Fruit fly (Drosophila melanogaster): ENCODE results near the gene Nt5a.
A peak's percentile ranks its signal among the peaks of the same experiment; 100 is the strongest.

The Nt5a gene

DNA sequence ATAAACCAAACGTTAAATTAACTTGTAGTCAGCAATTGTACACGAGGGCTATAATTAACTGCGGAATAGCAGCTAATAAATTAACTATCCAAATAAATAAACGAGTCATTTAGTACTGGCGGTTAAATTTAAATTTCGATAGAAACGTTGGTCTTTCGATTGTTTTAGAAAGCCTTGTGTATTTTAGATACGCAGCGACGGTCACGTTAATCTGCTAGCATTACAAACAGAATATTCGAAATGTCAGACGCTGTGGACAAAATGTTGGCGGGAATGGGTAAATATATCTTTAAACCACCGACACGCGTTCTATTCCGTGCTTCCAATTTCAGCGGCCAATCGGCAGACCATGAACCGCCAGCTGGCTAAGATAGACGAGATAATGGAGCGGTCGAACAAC is 24.3 kb upstream of the Nt5a start, which contains the start of gene msd1:
Gene msd1, plus strand, starts transcription at position 203 of the 400 bp plus-strand sequence.
- TF ChIP-seq CG32264 (GFP tag; optimal IDR thresholded peaks at IDR 0.05): no peak
- TF ChIP-seq HLH106 (tag; optimal IDR thresholded peaks at IDR 0.05): no peak
- no peak for TF ChIP-seq Rel (GFP tag; optimal IDR thresholded peaks at IDR 0.05)
- no peak for TF ChIP-seq Rel (tag; optimal IDR thresholded peaks at IDR 0.05)
- TF ChIP-seq h (GFP tag; optimal IDR thresholded peaks at IDR 0.05): no peak

DNA sequence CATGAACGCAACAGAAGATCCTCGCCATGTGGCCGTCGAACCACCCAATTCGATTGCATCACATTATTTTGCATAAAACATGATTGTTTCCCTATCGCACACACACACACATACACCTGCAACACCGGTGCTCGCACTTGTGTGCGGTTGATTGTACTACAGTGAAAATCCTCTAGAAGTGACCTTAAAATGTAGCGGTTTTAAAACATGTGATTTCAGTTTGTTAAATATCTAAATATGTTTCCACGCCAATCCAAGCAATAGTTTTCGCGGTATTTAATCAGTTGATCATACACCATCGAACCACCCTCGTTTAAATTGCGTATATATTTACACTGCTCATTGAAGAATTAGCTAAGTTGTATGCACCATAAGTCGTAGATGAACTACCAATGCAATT is 23.2 kb upstream of the Nt5a start:
- no peak for TF ChIP-seq OdsH (GFP tag; optimal IDR thresholded peaks at IDR 0.05)
- no peak for TF ChIP-seq pan (optimal IDR thresholded peaks at IDR 0.05)
- no peak for TF ChIP-seq Mio (GFP tag; optimal IDR thresholded peaks at IDR 0.05)
- no peak for TF ChIP-seq N (GFP tag; optimal IDR thresholded peaks at IDR 0.05)
- TF ChIP-seq h (GFP tag; optimal IDR thresholded peaks at IDR 0.05): no peak
- TF ChIP-seq foxo (GFP tag; optimal IDR thresholded peaks at IDR 0.05): peak in 1 of 2 experiments; percentile 31
- TF ChIP-seq ey (GFP tag; optimal IDR thresholded peaks at IDR 0.05): peak; percentile 23

DNA sequence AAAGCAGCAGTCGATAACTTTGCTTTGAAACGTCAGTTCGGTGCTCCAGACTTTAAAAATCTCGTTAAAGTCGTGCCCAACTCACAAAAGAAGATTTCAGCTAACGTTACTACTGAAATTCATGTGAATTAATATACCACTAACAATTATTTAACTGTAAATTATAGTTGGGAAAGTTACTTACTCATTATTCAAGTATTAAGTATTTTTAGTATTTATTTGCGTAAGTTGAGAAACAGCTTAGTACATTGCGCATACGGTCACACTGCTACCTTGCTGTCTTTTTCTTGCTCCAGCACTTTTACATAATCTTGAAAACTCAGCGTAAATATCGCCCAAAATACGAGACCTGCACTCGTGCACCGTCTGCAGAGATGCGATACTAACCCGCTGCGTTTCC is 22.5 kb upstream of the Nt5a start, which contains the start of gene ND-ACP:
Gene ND-ACP, plus strand, starts transcription at position 226 of the 400 bp plus-strand sequence.
- TF ChIP-seq sage (GFP tag; optimal IDR thresholded peaks at IDR 0.05) (no peak), rgr (GFP tag; optimal IDR thresholded peaks at IDR 0.05) (no peak), Sp1 (GFP tag; optimal IDR thresholded peaks at IDR 0.05) (no peak), Hr78 (GFP tag; optimal IDR thresholded peaks at IDR 0.05) (no peak), dmrt93B (GFP tag; optimal IDR thresholded peaks at IDR 0.05) (no peak), Rel (GFP tag; optimal IDR thresholded peaks at IDR 0.05) (no peak), Rel (tag; optimal IDR thresholded peaks at IDR 0.05) (no peak)

DNA sequence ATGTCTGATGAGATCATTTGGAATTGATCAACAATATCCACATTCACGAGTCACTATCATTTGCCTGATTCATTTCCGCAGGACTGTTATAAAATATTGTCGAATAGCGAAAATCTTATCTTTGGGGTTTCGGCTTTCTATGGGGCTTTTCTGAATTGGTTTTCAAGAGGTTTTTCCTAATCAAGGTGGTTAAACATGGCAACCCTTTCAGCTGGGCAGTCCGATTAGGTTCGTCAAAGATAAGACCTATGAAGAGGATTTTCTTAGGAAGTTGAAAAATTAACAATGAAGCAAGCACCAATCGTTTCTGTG is 18.4 kb upstream of the Nt5a start:
- TF ChIP-seq woc (GFP tag; optimal IDR thresholded peaks at IDR 0.05) (no peak), Rel (GFP tag; optimal IDR thresholded peaks at IDR 0.05) (no peak), Rel (tag; optimal IDR thresholded peaks at IDR 0.05) (peak; percentile 73)

DNA sequence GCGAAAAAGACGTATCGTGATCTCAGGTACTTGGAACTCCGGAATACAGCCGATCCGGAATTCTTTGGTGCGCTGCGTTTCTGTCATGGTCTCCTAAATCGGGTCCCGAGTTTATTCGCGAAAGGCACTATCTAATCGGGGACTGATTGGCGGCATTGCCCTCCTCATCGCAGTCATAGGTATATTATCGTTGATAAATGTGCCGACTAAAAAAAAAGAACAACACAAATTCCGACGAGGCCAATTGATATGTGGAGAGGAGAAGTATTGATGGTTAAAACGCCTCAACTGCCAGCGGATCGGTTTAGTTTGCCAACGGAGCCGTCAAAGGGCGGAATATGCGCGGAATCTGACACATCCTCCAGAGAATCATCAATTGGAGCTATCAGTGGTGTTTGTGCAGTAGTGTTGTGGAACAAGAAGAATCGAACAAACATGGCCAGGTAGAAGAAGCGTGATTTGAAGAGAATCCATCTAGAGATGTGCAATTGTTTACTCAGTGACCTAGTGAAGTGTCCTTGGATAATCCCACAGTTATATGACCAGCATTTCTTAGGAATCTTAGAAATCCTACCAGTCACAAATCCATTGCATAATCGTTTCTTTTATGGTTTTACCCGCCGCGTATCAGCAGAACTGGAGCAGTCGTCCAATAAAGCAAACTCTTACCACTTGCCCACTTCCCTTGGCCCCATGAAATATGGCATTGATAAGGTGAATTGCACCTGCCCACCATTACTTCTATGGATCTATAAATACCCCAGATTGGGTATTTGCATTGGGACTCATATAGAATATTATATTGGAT is 17.8 kb upstream of the Nt5a start:
- peak; percentile 26 for TF ChIP-seq br (GFP tag; optimal IDR thresholded peaks at IDR 0.05)
- TF ChIP-seq Myc (optimal IDR thresholded peaks at IDR 0.05): no peak
- no peak for TF ChIP-seq brk (GFP tag; optimal IDR thresholded peaks at IDR 0.05)
- TF ChIP-seq Sp1 (GFP tag; optimal IDR thresholded peaks at IDR 0.05): peak; percentile 29
- TF ChIP-seq dl (GFP tag; optimal IDR thresholded peaks at IDR 0.05; ENCODE audit: insufficient read depth in 1 of 2, partially characterized antibody in 2 of 2): peak; percentile 18 to 52
- TF ChIP-seq Dif (GFP tag; optimal IDR thresholded peaks at IDR 0.05; ENCODE audit: partially characterized antibody): no peak
- no peak for TF ChIP-seq Jra (GFP tag; optimal IDR thresholded peaks at IDR 0.05)
- TF ChIP-seq Rel (GFP tag; optimal IDR thresholded peaks at IDR 0.05): peak; percentile 17
- TF ChIP-seq Rel (tag; optimal IDR thresholded peaks at IDR 0.05): no peak

DNA sequence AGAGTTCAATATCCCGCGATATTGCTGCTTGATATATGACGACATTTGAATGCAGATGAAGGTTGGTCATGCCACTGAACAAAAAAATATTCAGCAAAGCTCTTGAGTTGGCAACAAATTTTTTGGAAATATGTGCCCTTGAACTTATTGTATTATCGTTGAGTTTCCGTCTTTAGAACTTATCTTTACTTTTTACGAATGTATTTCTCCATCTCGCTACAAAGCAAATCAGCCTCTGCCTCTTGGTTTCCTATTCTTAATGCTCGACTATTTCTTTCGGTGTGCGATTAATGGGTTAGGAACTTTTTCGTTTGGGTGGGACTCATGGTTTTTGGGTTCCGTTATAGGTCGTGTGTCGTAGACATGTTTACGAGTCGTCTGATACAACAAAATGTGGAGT is 15.9 kb upstream of the Nt5a start:
- TF ChIP-seq HLH106 (tag; optimal IDR thresholded peaks at IDR 0.05): peak; percentile 26
- TF ChIP-seq jim (GFP tag; optimal IDR thresholded peaks at IDR 0.05): no peak
- TF ChIP-seq dsf (GFP tag; optimal IDR thresholded peaks at IDR 0.05; ENCODE audit: borderline replicate concordance): no peak
- TF ChIP-seq fru (GFP tag; optimal IDR thresholded peaks at IDR 0.05): peak; percentile 36
- no peak for TF ChIP-seq usp (GFP tag; optimal IDR thresholded peaks at IDR 0.05)
- no peak for TF ChIP-seq tai (GFP tag; optimal IDR thresholded peaks at IDR 0.05)
- TF ChIP-seq Hr83 (GFP tag; optimal IDR thresholded peaks at IDR 0.05; ENCODE audit: poor library complexity, severe bottlenecking): no peak
- TF ChIP-seq br (GFP tag; optimal IDR thresholded peaks at IDR 0.05): peak; percentile 35
- no peak for TF ChIP-seq Abd-B (GFP tag; optimal IDR thresholded peaks at IDR 0.05)
- TF ChIP-seq dl (GFP tag; optimal IDR thresholded peaks at IDR 0.05; ENCODE audit: insufficient read depth in 1 of 2, partially characterized antibody in 2 of 2): no peak
- no peak for TF ChIP-seq lola (GFP tag; optimal IDR thresholded peaks at IDR 0.05)
- no peak for TF ChIP-seq Rel (GFP tag; optimal IDR thresholded peaks at IDR 0.05)
- no peak for TF ChIP-seq Rel (tag; optimal IDR thresholded peaks at IDR 0.05)
- no peak for TF ChIP-seq brk (GFP tag; optimal IDR thresholded peaks at IDR 0.05)
- TF ChIP-seq Hnf4 (GFP tag; optimal IDR thresholded peaks at IDR 0.05): no peak
- peak; percentile 39 for TF ChIP-seq OdsH (GFP tag; optimal IDR thresholded peaks at IDR 0.05)
- TF ChIP-seq psq (GFP tag; optimal IDR thresholded peaks at IDR 0.05): peak; percentile 23
- TF ChIP-seq Hr78 (GFP tag; optimal IDR thresholded peaks at IDR 0.05): no peak
- TF ChIP-seq Sp1 (GFP tag; optimal IDR thresholded peaks at IDR 0.05): peak; percentile 15
- TF ChIP-seq rgr (GFP tag; optimal IDR thresholded peaks at IDR 0.05): peak; percentile 50
- no peak for TF ChIP-seq pan (optimal IDR thresholded peaks at IDR 0.05)
- TF ChIP-seq foxo (GFP tag; optimal IDR thresholded peaks at IDR 0.05): peak in 1 of 2 experiments; percentile 40
- TF ChIP-seq GATAd (GFP tag; optimal IDR thresholded peaks at IDR 0.05): no peak
- no peak for TF ChIP-seq N (GFP tag; optimal IDR thresholded peaks at IDR 0.05)
- TF ChIP-seq Mio (GFP tag; optimal IDR thresholded peaks at IDR 0.05): no peak
- no peak for TF ChIP-seq Myc (optimal IDR thresholded peaks at IDR 0.05)
- no peak for TF ChIP-seq Jra (GFP tag; optimal IDR thresholded peaks at IDR 0.05)
- TF ChIP-seq ey (GFP tag; optimal IDR thresholded peaks at IDR 0.05): peak; percentile 52
- no peak for TF ChIP-seq h (GFP tag; optimal IDR thresholded peaks at IDR 0.05)
- no peak for TF ChIP-seq CG32264 (GFP tag; optimal IDR thresholded peaks at IDR 0.05)
- TF ChIP-seq CG9705 (GFP tag; optimal IDR thresholded peaks at IDR 0.05): no peak
- TF ChIP-seq sv (GFP tag; optimal IDR thresholded peaks at IDR 0.05): peak; percentile 54
- no peak for TF ChIP-seq sage (GFP tag; optimal IDR thresholded peaks at IDR 0.05)
- TF ChIP-seq Dif (GFP tag; optimal IDR thresholded peaks at IDR 0.05; ENCODE audit: partially characterized antibody): no peak
